Worm (Caenorhabditis elegans) whole organism, L2 larva: ENCODE data around the gene ins-14.

Source experiments
- nhr-77 ChIP-seq: fragments of 150-350 bp; optimal IDR thresholded peaks from 2 replicates; lab custom pipeline; 2014; ENCODE audit warnings: missing biosample characterization, missing genetic modification characterization
- skn-1 ChIP-seq: sonication (generic microtip); optimal IDR thresholded peaks from 2 replicates; lab custom pipeline; 2017; ENCODE audit warnings: missing biosample characterization, missing genetic modification characterization

- TF ChIP-seq nhr-77 (tag; lab: Kevin White, UChicago) = no peak
- TF ChIP-seq skn-1 (tag; lab: Kevin White, UChicago) = no peak
Observed at ce11 chrII:6783377-6783829, 37.8 kb upstream of the ins-14 start, which contains the start of gene gldi-2.
